Worm (Caenorhabditis elegans) whole organism, mixed stage, embryonic: ENCODE results near the gene nck-1.

Experiments used
- blmp-1 ChIP-seq: fragments of 150-350 bp; optimal IDR thresholded peaks from 2 replicates; lab custom pipeline; 2014; ENCODE audit warnings: missing biosample characterization, missing genetic modification characterization
- ces-1 ChIP-seq: fragments of 150-350 bp; optimal IDR thresholded peaks from 2 replicates; lab custom pipeline; 2014; ENCODE audit warnings: missing biosample characterization, missing genetic modification reagents, missing genetic modification characterization
- ham-2 ChIP-seq: fragments of 200-800 bp; sonication (Bioruptor generic); optimal IDR thresholded peaks from 2 replicates; lab custom pipeline; 2018; ENCODE audit warnings: mild to moderate bottlenecking, missing genetic modification characterization, missing compliant biosample characterization
- lsy-2 ChIP-seq: fragments of 150-350 bp; optimal IDR thresholded peaks from 2 replicates; lab custom pipeline; 2014; ENCODE audit warnings: missing biosample characterization, missing genetic modification characterization
- mab-5 ChIP-seq: fragments of 150-350 bp; optimal IDR thresholded peaks from 2 replicates; lab custom pipeline; 2014; ENCODE audit warnings: missing biosample characterization, missing genetic modification characterization
- nhr-237 ChIP-seq: fragments of 150-350 bp; optimal IDR thresholded peaks from 2 replicates; lab custom pipeline; 2014; ENCODE audit warnings: missing biosample characterization, missing genetic modification characterization
- unc-120 ChIP-seq: sonication (generic microtip); optimal IDR thresholded peaks from 2 replicates; lab custom pipeline; 2017; ENCODE audit warnings: missing genetic modification characterization, missing compliant biosample characterization; ENCODE audit not compliant: poor library complexity, severe bottlenecking
- unc-62 ChIP-seq: fragments of 150-350 bp; optimal IDR thresholded peaks from 2 replicates; lab custom pipeline; 2014; ENCODE audit warnings: missing biosample characterization, missing genetic modification reagents, missing genetic modification characterization

ce11 chrX:4193080-4193479 is 39.8 kb upstream of the nck-1 start:
- no peak for TF ChIP-seq unc-120 (tag; lab: Kevin White, UChicago)
- TF ChIP-seq ham-2: no peak
- TF ChIP-seq lsy-2 (tag; lab: Kevin White, UChicago): no peak
- no peak for TF ChIP-seq unc-62 (GFP tag; lab: Kevin White, UChicago)
- no peak for TF ChIP-seq blmp-1 (tag; lab: Kevin White, UChicago)
- TF ChIP-seq nhr-237 (tag; lab: Kevin White, UChicago): no peak
- TF ChIP-seq ces-1 (GFP tag; lab: Kevin White, UChicago): no peak
- no peak for TF ChIP-seq mab-5
